Fruit fly (Drosophila melanogaster) whole organism: ENCODE measurements around the gene CSN5.

Source experiments
- CG8478 ChIP-seq: fragments of >200 bp; optimal IDR thresholded peaks from 2 replicates; lab custom pipeline; 2018; ENCODE audit warnings: inconsistent platforms
- Dll ChIP-seq: fragments of >200 bp; optimal IDR thresholded peaks from 2 replicates; lab custom pipeline; 2017
- EcR ChIP-seq, 2 experiments: fragments of >200 bp; optimal IDR thresholded peaks; 2 replicates each; lab custom pipeline; 2017; ENCODE audit warnings: missing biosample characterization in 2 of 2, missing genetic modification characterization in 2 of 2, missing genetic modification reagents in 2 of 2
- pan ChIP-seq: fragments of >200 bp; optimal IDR thresholded peaks from 2 replicates; lab custom pipeline; 2017
- psq ChIP-seq: fragments of >200 bp; optimal IDR thresholded peaks from 2 replicates; lab custom pipeline; 2017
- usp ChIP-seq: fragments of >200 bp; optimal IDR thresholded peaks from 2 replicates; lab custom pipeline; 2017; ENCODE audit warnings: missing biosample characterization, missing genetic modification characterization, mixed read lengths

dm6 chr3R:16431707-16432106 is 38.2 kb upstream of the CSN5 start:
- TF ChIP-seq psq (lab: Kevin White, UChicago) (no peak), pan (lab: Kevin White, UChicago) (no peak), CG8478 (lab: Kevin White, UChicago) (no peak), EcR (GFP tag; optimal IDR thresholded peaks at IDR 0.05; lab: Kevin White, UChicago) (no peak), usp (GFP tag; lab: Kevin White, UChicago) (no peak), Dll (lab: Kevin White, UChicago) (no peak)
